Worm (Caenorhabditis elegans) whole organism, L4 larva: ENCODE measurements around the gene K09G1.1.

ENCODE experiments used
- F37D6.2 ChIP-seq: sonication (generic microtip); optimal IDR thresholded peaks from 2 replicates; lab custom pipeline; 2016; ENCODE audit warnings: mild to moderate bottlenecking, missing genetic modification characterization, missing compliant biosample characterization
- F44E2.7 ChIP-seq: fragments of 200-800 bp; sonication (Bioruptor generic); IDR thresholded peaks from 2 replicates; pipeline ENCODE4 v2.1.2; 2022; ENCODE audit warnings: missing genetic modification characterization, missing compliant biosample characterization
- R02D3.7 ChIP-seq: fragments of 150-350 bp; sonication (generic microtip); optimal IDR thresholded peaks from 3 replicates; lab custom pipeline; 2014; ENCODE audit warnings: missing biosample characterization, missing genetic modification characterization
- T20F7.1 ChIP-seq: fragments of 200-800 bp; sonication (Bioruptor generic); optimal IDR thresholded peaks from 2 replicates; lab custom pipeline; 2018; ENCODE audit warnings: mild to moderate bottlenecking, missing genetic modification characterization, missing compliant biosample characterization
- Y105C5A.15 ChIP-seq: fragments of 200-800 bp; sonication (Bioruptor generic); IDR thresholded peaks from 2 replicates; pipeline ENCODE4 v1.3.6; 2022; ENCODE audit warnings: missing genetic modification characterization, missing compliant biosample characterization
- Y48G9A.11 ChIP-seq: fragments of 200-800 bp; sonication (Bioruptor generic); IDR thresholded peaks from 2 replicates; pipeline ENCODE4 v1.3.6; 2022; ENCODE audit warnings: missing genetic modification reagents, missing genetic modification characterization, missing compliant biosample characterization
- ZK337.2 ChIP-seq: fragments of 200-800 bp; sonication (Bioruptor generic); IDR thresholded peaks from 2 replicates; pipeline ENCODE4 v1.3.6; 2022; ENCODE audit warnings: missing genetic modification reagents, missing genetic modification characterization, missing compliant biosample characterization
- ceh-20 ChIP-seq: fragments of 200-800 bp; sonication (Bioruptor generic); IDR thresholded peaks from 2 replicates; pipeline ENCODE4 v1.3.6; 2022; ENCODE audit warnings: missing genetic modification reagents, missing genetic modification characterization, missing compliant biosample characterization
- ceh-62 ChIP-seq: sonication (generic microtip); optimal IDR thresholded peaks from 2 replicates; lab custom pipeline; 2017; ENCODE audit warnings: missing biosample characterization, missing genetic modification characterization
- ces-1 ChIP-seq: fragments of 150-350 bp; sonication (generic microtip); optimal IDR thresholded peaks from 4 replicates; lab custom pipeline; 2014; ENCODE audit warnings: missing biosample characterization, missing genetic modification reagents, missing genetic modification characterization
- cey-2 ChIP-seq: sonication (generic microtip); optimal IDR thresholded peaks from 3 replicates; lab custom pipeline; 2017; ENCODE audit warnings: missing genetic modification characterization, mild to moderate bottlenecking, missing compliant biosample characterization, antibody characterized with exemption, borderline replicate concordance; ENCODE audit not compliant: insufficient read depth
- ctbp-1 ChIP-seq: fragments of 200-800 bp; sonication (Bioruptor generic); IDR thresholded peaks from 2 replicates; pipeline ENCODE4 v1.3.6; 2022; ENCODE audit warnings: missing genetic modification reagents, missing genetic modification characterization, missing compliant biosample characterization
- daf-12 ChIP-seq: fragments of 150-350 bp; optimal IDR thresholded peaks from 2 replicates; lab custom pipeline; 2014; ENCODE audit warnings: missing biosample characterization, missing genetic modification reagents, missing genetic modification characterization
- daf-16 ChIP-seq, 3 experiments: sonication (generic microtip); optimal IDR thresholded peaks; 2 replicates each; lab custom pipeline; 2016 to 2017; ENCODE audit warnings: missing genetic modification characterization in 3 of 3, missing genetic modification reagents in 3 of 3, mild to moderate bottlenecking in 2 of 3, missing compliant biosample characterization in 2 of 3, missing biosample characterization in 1 of 3, moderate library complexity in 1 of 3
- daf-19 ChIP-seq: fragments of 200-800 bp; sonication (Bioruptor generic); conservative IDR thresholded peaks from 2 replicates; pipeline ENCODE4 v1.3.6; 2022; ENCODE audit warnings: missing genetic modification characterization, missing compliant biosample characterization
- dmd-6 ChIP-seq: fragments of 200-800 bp; sonication (Bioruptor generic); IDR thresholded peaks from 2 replicates; pipeline ENCODE4 v1.3.6; 2022; ENCODE audit warnings: missing genetic modification reagents, missing genetic modification characterization, missing compliant biosample characterization
- dmd-8 ChIP-seq: fragments of 200-800 bp; sonication (Bioruptor generic); IDR thresholded peaks from 2 replicates; pipeline ENCODE4 v1.3.6; 2022; ENCODE audit warnings: missing genetic modification characterization, missing compliant biosample characterization
- duxl-1 ChIP-seq: sonication (generic microtip); optimal IDR thresholded peaks from 2 replicates; lab custom pipeline; 2016; ENCODE audit warnings: mild to moderate bottlenecking, missing genetic modification characterization, moderate library complexity, missing compliant biosample characterization; ENCODE audit not compliant: poor library complexity
- dve-1 ChIP-seq: sonication (generic microtip); optimal IDR thresholded peaks from 2 replicates; lab custom pipeline; 2017; ENCODE audit warnings: antibody characterized with exemption, mild to moderate bottlenecking, missing genetic modification characterization, missing compliant biosample characterization; ENCODE audit not compliant: insufficient read depth
- egl-27 ChIP-seq: sonication (generic microtip); optimal IDR thresholded peaks from 3 replicates; lab custom pipeline; 2017; ENCODE audit warnings: missing biosample characterization, missing genetic modification reagents, missing genetic modification characterization
- fkh-10 ChIP-seq: fragments of 150-350 bp; optimal IDR thresholded peaks from 2 replicates; lab custom pipeline; 2014; ENCODE audit warnings: missing biosample characterization, missing genetic modification reagents, missing genetic modification characterization
- hif-1 ChIP-seq, 2 experiments: sonication (generic microtip); optimal IDR thresholded peaks; 2 replicates each; lab custom pipeline; 2016 to 2017; ENCODE audit warnings: missing compliant biosample characterization in 2 of 2, missing genetic modification characterization in 2 of 2, missing genetic modification reagents in 2 of 2, missing genotype in 2 of 2, mild to moderate bottlenecking in 1 of 2
- hlh-30 ChIP-seq: sonication (generic microtip); optimal IDR thresholded peaks from 2 replicates; lab custom pipeline; 2017; ENCODE audit warnings: antibody characterized with exemption, mild to moderate bottlenecking, missing genetic modification characterization, missing compliant biosample characterization; ENCODE audit not compliant: insufficient read depth
- hmg-1.1 ChIP-seq: fragments of 200-800 bp; sonication (Bioruptor generic); IDR thresholded peaks from 2 replicates; pipeline ENCODE4 v1.3.6; 2022; ENCODE audit warnings: missing genetic modification reagents, missing genetic modification characterization, missing compliant biosample characterization
- jun-1 ChIP-seq: fragments of 150-350 bp; optimal IDR thresholded peaks from 2 replicates; lab custom pipeline; 2014; ENCODE audit warnings: missing biosample characterization, missing genetic modification reagents, missing genetic modification characterization
- lir-3 ChIP-seq: sonication (generic microtip); optimal IDR thresholded peaks from 2 replicates; lab custom pipeline; 2016; ENCODE audit warnings: mild to moderate bottlenecking, missing genetic modification characterization, missing compliant biosample characterization
- lsy-2 ChIP-seq, 2 experiments: fragments of 150-350 bp in 1 of 2; sonication (generic microtip) in 1 of 2; optimal IDR thresholded peaks; 2 replicates each; lab custom pipeline; 2014 to 2017; ENCODE audit warnings: missing biosample characterization in 2 of 2, missing genetic modification characterization in 2 of 2
- mdl-1 ChIP-seq, 2 experiments: fragments of 150-350 bp in 1 of 2; sonication (generic microtip) in 1 of 2; optimal IDR thresholded peaks; 2 replicates each; lab custom pipeline; 2014 to 2017; ENCODE audit warnings: missing biosample characterization in 2 of 2, missing genetic modification characterization in 2 of 2
- mdt-29 ChIP-seq: fragments of 200-800 bp; sonication (Bioruptor generic); IDR thresholded peaks from 2 replicates; pipeline ENCODE4 v1.3.6; 2022; ENCODE audit warnings: missing genetic modification reagents, missing genetic modification characterization, missing compliant biosample characterization
- mep-1 ChIP-seq: fragments of 150-350 bp; sonication (generic microtip); optimal IDR thresholded peaks from 3 replicates; lab custom pipeline; 2014; ENCODE audit warnings: missing biosample characterization, missing genetic modification characterization
- mes-2 ChIP-seq: sonication (generic microtip); optimal IDR thresholded peaks from 2 replicates; lab custom pipeline; 2016; ENCODE audit warnings: missing genotype, mild to moderate bottlenecking, missing genetic modification characterization, missing compliant biosample characterization; ENCODE audit not compliant: poor library complexity, severe bottlenecking
- mxl-3 ChIP-seq: fragments of 200-800 bp; sonication (Bioruptor generic); optimal IDR thresholded peaks from 2 replicates; lab custom pipeline; 2018; ENCODE audit warnings: mild to moderate bottlenecking, missing genetic modification characterization, missing compliant biosample characterization
- nhr-42 ChIP-seq: fragments of 200-800 bp; sonication (Bioruptor generic); IDR thresholded peaks from 2 replicates; pipeline ENCODE4 v1.3.6; 2022; ENCODE audit warnings: missing genetic modification characterization, missing compliant biosample characterization
- nhr-48 ChIP-seq: sonication (generic microtip); optimal IDR thresholded peaks from 2 replicates; lab custom pipeline; 2016; ENCODE audit warnings: mild to moderate bottlenecking, missing genetic modification characterization, missing compliant biosample characterization
- rbr-2 ChIP-seq: sonication (generic microtip); optimal IDR thresholded peaks from 2 replicates; lab custom pipeline; 2016; ENCODE audit warnings: missing genotype, missing genetic modification characterization, missing compliant biosample characterization
- saeg-2 ChIP-seq: fragments of 200-800 bp; sonication (Bioruptor generic); IDR thresholded peaks from 2 replicates; pipeline ENCODE4 v1.3.6; 2022; ENCODE audit warnings: missing genetic modification reagents, missing genetic modification characterization, missing compliant biosample characterization
- sdz-12 ChIP-seq: fragments of 200-800 bp; sonication (Bioruptor generic); optimal IDR thresholded peaks from 2 replicates; lab custom pipeline; 2018; ENCODE audit warnings: mild to moderate bottlenecking, missing genetic modification characterization, missing compliant biosample characterization
- unc-130 ChIP-seq: sonication (generic microtip); optimal IDR thresholded peaks from 2 replicates; lab custom pipeline; 2016; ENCODE audit warnings: missing genetic modification reagents, missing genetic modification characterization, missing compliant biosample characterization
- unc-62 ChIP-seq, 3 experiments: fragments of 150-350 bp in 1 of 3; sonication (generic microtip); optimal IDR thresholded peaks in 2 of 3; peaks in 1 of 3; 1 replicate in 1 of 3; 2 replicates in 2 of 3; lab custom pipeline; 2014 to 2017; ENCODE audit warnings: missing biosample characterization in 3 of 3, missing genetic modification characterization in 3 of 3, missing genetic modification reagents in 3 of 3, missing genotype in 1 of 3
- zfp-2 ChIP-seq: sonication (generic microtip); optimal IDR thresholded peaks from 2 replicates; lab custom pipeline; 2016; ENCODE audit warnings: mild to moderate bottlenecking, missing genetic modification characterization, missing compliant biosample characterization
- zip-2 ChIP-seq: fragments of 150-350 bp; optimal IDR thresholded peaks from 2 replicates; lab custom pipeline; 2014; ENCODE audit warnings: missing biosample characterization, missing genetic modification characterization
- ztf-7 ChIP-seq: fragments of 150-350 bp; optimal IDR thresholded peaks from 2 replicates; lab custom pipeline; 2014; ENCODE audit warnings: missing biosample characterization, missing genetic modification characterization

K09G1.1 gene

DNA sequence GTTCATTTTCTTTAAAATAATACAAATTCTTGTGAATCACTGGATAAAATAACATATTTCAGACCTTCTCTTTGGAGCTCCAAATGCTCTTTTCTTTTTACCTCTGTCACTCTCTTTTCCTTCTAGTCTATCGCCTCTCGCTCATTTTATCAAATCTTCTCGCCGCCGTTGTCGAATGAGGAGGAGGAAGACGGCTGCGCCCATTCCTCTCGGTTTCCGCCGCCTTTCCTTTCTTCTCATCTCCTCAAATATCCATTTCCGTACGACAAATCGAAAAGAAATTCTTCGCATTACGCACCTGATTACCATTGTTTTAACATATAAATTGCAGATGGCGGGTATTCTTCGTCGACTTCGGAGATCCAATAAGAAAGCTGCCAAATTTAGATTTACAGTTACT is 33.0 kb upstream of the K09G1.1 start, which contains the start of gene ehbp-1:
TSS of gene ehbp-1 (plus strand) at position 332 of the 400 bp plus-strand sequence.
- peak; percentile 21 for TF ChIP-seq mxl-3 (GFP tag; lab: Kevin White, UChicago)
- TF ChIP-seq ces-1, result peak; percentile 26
- no peak for TF ChIP-seq T20F7.1 (GFP tag; lab: Kevin White, UChicago)
- TF ChIP-seq daf-16 (GFP tag; optimal IDR thresholded peaks at IDR 0.05; lab: Kevin White, UChicago), result no peak
- no peak for TF ChIP-seq daf-16 (tag; optimal IDR thresholded peaks at IDR 0.05; lab: Kevin White, UChicago)
- TF ChIP-seq ctbp-1 (GFP tag; lab: Robert Waterston, UW), result 0 out of 2 replicates have a peak, but pooled peaks have one; percentile 33

- TF ChIP-seq zip-2 (no peak), unc-62 (GFP tag; optimal IDR thresholded peaks at IDR 0.05 in 1 of 2; lab: Kevin White, UChicago) (peak in 1 of 2 experiments; percentile 94), unc-62 (tag; optimal IDR thresholded peaks at IDR 0.05; lab: Kevin White, UChicago) (no peak)
Measured at ce11 chrV:9556668-9557067, 26.7 kb upstream of the K09G1.1 start.

DNA sequence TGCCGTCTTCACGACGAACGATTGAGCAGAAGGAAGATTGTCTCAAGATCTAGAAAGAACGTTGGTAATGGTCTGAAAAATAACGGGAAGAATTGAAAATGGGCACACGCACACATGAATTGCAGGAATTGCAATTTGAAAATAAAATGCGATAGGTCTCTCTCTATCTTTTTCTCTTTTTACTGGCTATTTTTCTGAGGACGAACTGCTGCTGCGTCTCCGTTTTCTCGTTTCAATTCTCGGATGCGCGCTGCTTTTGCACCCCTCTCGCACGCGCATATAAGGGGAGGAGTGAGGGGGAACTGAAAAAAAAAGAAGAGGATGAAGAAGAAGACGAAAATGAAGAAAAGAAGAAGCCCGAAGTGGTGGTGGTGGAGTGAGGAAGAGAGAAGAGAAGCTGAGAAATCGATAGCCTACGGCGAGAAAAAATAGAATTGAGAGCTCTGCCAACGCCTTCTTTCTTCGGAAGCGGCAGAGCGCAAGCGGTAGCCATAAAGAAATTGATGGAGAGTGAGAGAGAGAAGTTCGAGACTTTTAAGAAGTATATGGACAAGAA is 21.6 kb upstream of the K09G1.1 start, which contains the start of gene rgef-1:
TSS of gene rgef-1 (minus strand) at position 51 of the 556 bp plus-strand sequence.
- no peak for TF ChIP-seq ztf-7 (tag; lab: Kevin White, UChicago)
- peak; percentile 75 for TF ChIP-seq F37D6.2 (tag; lab: Kevin White, UChicago)
- TF ChIP-seq Y48G9A.11 (GFP tag; lab: Robert Waterston, UW), result no peak
- TF ChIP-seq nhr-48 (tag; lab: Kevin White, UChicago), result peak; percentile 13
- no peak for TF ChIP-seq jun-1
- 0 out of 2 replicates have a peak, but pooled peaks have one; percentile 14 for TF ChIP-seq dmd-6 (GFP tag; lab: Robert Waterston, UW)
- TF ChIP-seq lsy-2 (tag; optimal IDR thresholded peaks at IDR 0.05; lab: Kevin White, UChicago), result peak; percentile 41 to 69
- peak; percentile 61 for TF ChIP-seq hmg-1.1 (GFP tag; lab: Robert Waterston, UW)
- no peak for TF ChIP-seq saeg-2 (GFP tag; lab: Robert Waterston, UW)
- TF ChIP-seq mdt-29 (GFP tag; lab: Robert Waterston, UW), result no peak
- peak in 1 of 2 experiments; percentile 84 for TF ChIP-seq mdl-1 (tag; optimal IDR thresholded peaks at IDR 0.05; lab: Kevin White, UChicago)
- TF ChIP-seq sdz-12, result no peak
- no peak for TF ChIP-seq daf-16 (GFP tag; optimal IDR thresholded peaks at IDR 0.05; lab: Kevin White, UChicago)
- no peak for TF ChIP-seq daf-16 (tag; optimal IDR thresholded peaks at IDR 0.05; lab: Kevin White, UChicago)
- TF ChIP-seq mes-2 (tag; lab: Kevin White, UChicago), result peak; percentile 10
- no peak for TF ChIP-seq dve-1
- TF ChIP-seq egl-27, result no peak
- TF ChIP-seq R02D3.7, result no peak
- no peak for TF ChIP-seq nhr-42 (GFP tag; lab: Robert Waterston, UW)
- peak; percentile 90 for TF ChIP-seq fkh-10 (GFP tag; lab: Kevin White, UChicago)
- TF ChIP-seq Y105C5A.15, result no peak
- no peak for TF ChIP-seq ces-1
- TF ChIP-seq lir-3, result no peak
- TF ChIP-seq mxl-3 (GFP tag; lab: Kevin White, UChicago), result no peak
- peak; percentile 87 for TF ChIP-seq rbr-2 (tag; lab: Kevin White, UChicago)
- TF ChIP-seq zfp-2 (tag; lab: Kevin White, UChicago), result no peak
- TF ChIP-seq ceh-62 (tag; lab: Kevin White, UChicago), result no peak
- TF ChIP-seq F44E2.7 (GFP tag; lab: Robert Waterston, UW), result no peak
- TF ChIP-seq ceh-20, result 0 out of 2 replicates have a peak, but pooled peaks have one; percentile 22
- peak; percentile 56 for TF ChIP-seq hlh-30 (tag; lab: Kevin White, UChicago)
- no peak for TF ChIP-seq duxl-1 (tag; lab: Kevin White, UChicago)
- TF ChIP-seq ZK337.2 (GFP tag; lab: Robert Waterston, UW), result no peak
- TF ChIP-seq unc-130 (GFP tag; lab: Kevin White, UChicago), result no peak
- TF ChIP-seq hif-1 (tag; optimal IDR thresholded peaks at IDR 0.05; lab: Kevin White, UChicago), result peak in 1 of 2 experiments; percentile 33
- TF ChIP-seq unc-62 (GFP tag; optimal IDR thresholded peaks at IDR 0.05 in 1 of 2; lab: Kevin White, UChicago), result peak in 1 of 2 experiments; percentile 81
- TF ChIP-seq unc-62 (tag; optimal IDR thresholded peaks at IDR 0.05; lab: Kevin White, UChicago), result no peak
- peak; percentile 58 for TF ChIP-seq mep-1
- no peak for TF ChIP-seq daf-19 (GFP tag; lab: Robert Waterston, UW)
- TF ChIP-seq ctbp-1 (GFP tag; lab: Robert Waterston, UW), result peak; percentile 91
- TF ChIP-seq cey-2, result no peak
- TF ChIP-seq dmd-8 (GFP tag; lab: Robert Waterston, UW), result no peak
- no peak for TF ChIP-seq daf-12 (tag; lab: Kevin White, UChicago)
